Fruit fly (Drosophila melanogaster) whole organism, adult: ENCODE results near the gene CG32284.

Source experiments
- CG11617 ChIP-seq: fragments of 200-800 bp; sonication (Bioruptor generic); optimal IDR thresholded peaks from 2 replicates; lab custom pipeline; 2017; ENCODE audit warnings: mild to moderate bottlenecking, missing biosample characterization, missing genetic modification reagents, missing genetic modification characterization
- CG14711 ChIP-seq: fragments of 200-800 bp; sonication (Bioruptor generic); optimal IDR thresholded peaks from 2 replicates; lab custom pipeline; 2018; ENCODE audit warnings: missing biosample characterization, mild to moderate bottlenecking, missing genetic modification characterization, moderate library complexity
- bab1 ChIP-seq: fragments of 200-800 bp; sonication (Bioruptor generic); optimal IDR thresholded peaks from 3 replicates; lab custom pipeline; 2019; ENCODE audit warnings: missing biosample characterization, mild to moderate bottlenecking, missing genetic modification characterization, moderate library complexity
- cic ChIP-seq: fragments of 200-800 bp; sonication (Bioruptor generic); optimal IDR thresholded peaks from 2 replicates; lab custom pipeline; 2017; ENCODE audit warnings: missing biosample characterization, mild to moderate bottlenecking, missing genetic modification characterization, moderate library complexity
- cnc ChIP-seq, 2 experiments: fragments of >200 bp; optimal IDR thresholded peaks; 2 replicates each; lab custom pipeline; 2017
- toe ChIP-seq: fragments of 200-800 bp; sonication (Bioruptor generic); optimal IDR thresholded peaks from 2 replicates; lab custom pipeline; 2016; ENCODE audit warnings: missing biosample characterization, missing genetic modification characterization

dm6 chr3L:3161968-3162367, 24.5 kb upstream of the CG32284 start, which contains the start of gene rasp:
- TF ChIP-seq toe (GFP tag; lab: Kevin White, UChicago) (no peak), cnc (optimal IDR thresholded peaks at IDR 0.05; lab: Kevin White, UChicago) (no peak), CG11617 (GFP tag; lab: Kevin White, UChicago) (no peak), CG14711 (tag; lab: Kevin White, UChicago) (no peak), bab1 (GFP tag; lab: Kevin White, UChicago) (no peak), cic (GFP tag; lab: Kevin White, UChicago) (no peak)
